Fruit fly (Drosophila melanogaster): ENCODE measurements around the gene CG10481.
A peak's percentile ranks its signal among the peaks of the same experiment; 100 is the strongest.

The CG10481 gene

dm6 chr2L:19894826-19895225 lies 2.5 kb upstream of the CG10481 start:
- TF ChIP-seq CrebA (GFP tag; optimal IDR thresholded peaks at IDR 0.05; ENCODE audit: borderline replicate concordance) (no peak), Sp1 (GFP tag; optimal IDR thresholded peaks at IDR 0.05) (no peak), tai (GFP tag; optimal IDR thresholded peaks at IDR 0.05) (no peak), rgr (GFP tag; optimal IDR thresholded peaks at IDR 0.05) (no peak), pan (optimal IDR thresholded peaks at IDR 0.05) (no peak), dsf (GFP tag; optimal IDR thresholded peaks at IDR 0.05; ENCODE audit: borderline replicate concordance) (no peak), woc (GFP tag; optimal IDR thresholded peaks at IDR 0.05) (peak; percentile 4), usp (GFP tag; optimal IDR thresholded peaks at IDR 0.05) (no peak)

dm6 chr2L:19888347-19888746 lies 4.0 kb downstream of the CG10481 start:
- no peak for TF ChIP-seq CG9705 (GFP tag; optimal IDR thresholded peaks at IDR 0.05)
- TF ChIP-seq Mio (GFP tag; optimal IDR thresholded peaks at IDR 0.05) = no peak
- no peak for TF ChIP-seq HLH106 (tag; optimal IDR thresholded peaks at IDR 0.05)
- no peak for TF ChIP-seq Vsx2 (GFP tag; optimal IDR thresholded peaks at IDR 0.05; ENCODE audit: partially characterized antibody)
- no peak for TF ChIP-seq rgr (GFP tag; optimal IDR thresholded peaks at IDR 0.05)
- no peak for TF ChIP-seq dsf (GFP tag; optimal IDR thresholded peaks at IDR 0.05; ENCODE audit: borderline replicate concordance)
- no peak for TF ChIP-seq usp (GFP tag; optimal IDR thresholded peaks at IDR 0.05)
- TF ChIP-seq CrebA (GFP tag; optimal IDR thresholded peaks at IDR 0.05; ENCODE audit: borderline replicate concordance) = no peak
- TF ChIP-seq ey (GFP tag; optimal IDR thresholded peaks at IDR 0.05) = no peak
- no peak for TF ChIP-seq lola (GFP tag; optimal IDR thresholded peaks at IDR 0.05)
- TF ChIP-seq psq (GFP tag; optimal IDR thresholded peaks at IDR 0.05) = no peak

- TF ChIP-seq Sp1 (GFP tag; optimal IDR thresholded peaks at IDR 0.05) = no peak
- TF ChIP-seq rgr (GFP tag; optimal IDR thresholded peaks at IDR 0.05) = peak; percentile 8
- peak; percentile 51 for TF ChIP-seq brk (GFP tag; optimal IDR thresholded peaks at IDR 0.05)
- peak; percentile 49 for TF ChIP-seq Hnf4 (GFP tag; optimal IDR thresholded peaks at IDR 0.05)
- peak; percentile 76 for TF ChIP-seq sv (GFP tag; optimal IDR thresholded peaks at IDR 0.05)
- TF ChIP-seq tai (GFP tag; optimal IDR thresholded peaks at IDR 0.05) = peak; percentile 28
- TF ChIP-seq Hr83 (GFP tag; optimal IDR thresholded peaks at IDR 0.05; ENCODE audit: poor library complexity, severe bottlenecking) = peak; percentile 72
- peak in 1 of 2 experiments; percentile 54 for TF ChIP-seq foxo (GFP tag; optimal IDR thresholded peaks at IDR 0.05)
- no peak for TF ChIP-seq Rel (GFP tag; optimal IDR thresholded peaks at IDR 0.05)
- TF ChIP-seq Rel (tag; optimal IDR thresholded peaks at IDR 0.05) = no peak
- TF ChIP-seq Vsx2 (GFP tag; optimal IDR thresholded peaks at IDR 0.05; ENCODE audit: partially characterized antibody) = no peak
- no peak for TF ChIP-seq dsf (GFP tag; optimal IDR thresholded peaks at IDR 0.05; ENCODE audit: borderline replicate concordance)
- TF ChIP-seq usp (GFP tag; optimal IDR thresholded peaks at IDR 0.05) = no peak
- TF ChIP-seq psq (GFP tag; optimal IDR thresholded peaks at IDR 0.05) = no peak
- no peak for TF ChIP-seq Mio (GFP tag; optimal IDR thresholded peaks at IDR 0.05)
- peak; percentile 88 for TF ChIP-seq Dif (GFP tag; optimal IDR thresholded peaks at IDR 0.05; ENCODE audit: partially characterized antibody)
- peak; percentile 2 for TF ChIP-seq dmrt93B (GFP tag; optimal IDR thresholded peaks at IDR 0.05)
- no peak for TF ChIP-seq OdsH (GFP tag; optimal IDR thresholded peaks at IDR 0.05)
- peak; percentile 64 for TF ChIP-seq jim (GFP tag; optimal IDR thresholded peaks at IDR 0.05)
- peak; percentile 82 for TF ChIP-seq Myc (optimal IDR thresholded peaks at IDR 0.05)
- TF ChIP-seq CG32264 (GFP tag; optimal IDR thresholded peaks at IDR 0.05) = no peak
- TF ChIP-seq CG9705 (GFP tag; optimal IDR thresholded peaks at IDR 0.05) = peak; percentile 16
- TF ChIP-seq fru (GFP tag; optimal IDR thresholded peaks at IDR 0.05) = peak; percentile 14
- TF ChIP-seq CrebA (GFP tag; optimal IDR thresholded peaks at IDR 0.05; ENCODE audit: borderline replicate concordance) = no peak
- TF ChIP-seq Hr78 (GFP tag; optimal IDR thresholded peaks at IDR 0.05) = no peak
- TF ChIP-seq h (GFP tag; optimal IDR thresholded peaks at IDR 0.05) = peak; percentile 31
- peak; percentile 49 for TF ChIP-seq HLH106 (tag; optimal IDR thresholded peaks at IDR 0.05)
- TF ChIP-seq ey (GFP tag; optimal IDR thresholded peaks at IDR 0.05) = peak; percentile 12
Measured at dm6 chr2L:19887468-19887867, 4.9 kb downstream of the CG10481 start.

dm6 chr2L:19884444-19884843 lies 7.9 kb downstream of the CG10481 start:
- TF ChIP-seq dsf (GFP tag; optimal IDR thresholded peaks at IDR 0.05; ENCODE audit: borderline replicate concordance) = no peak
- TF ChIP-seq foxo (GFP tag; optimal IDR thresholded peaks at IDR 0.05) = no peak
- no peak for TF ChIP-seq N (GFP tag; optimal IDR thresholded peaks at IDR 0.05)

- no peak for TF ChIP-seq br (GFP tag; optimal IDR thresholded peaks at IDR 0.05)
- TF ChIP-seq brk (GFP tag; optimal IDR thresholded peaks at IDR 0.05) = no peak
- no peak for TF ChIP-seq Jra (GFP tag; optimal IDR thresholded peaks at IDR 0.05)
- no peak for TF ChIP-seq pan (optimal IDR thresholded peaks at IDR 0.05)
- TF ChIP-seq OdsH (GFP tag; optimal IDR thresholded peaks at IDR 0.05) = no peak
- no peak for TF ChIP-seq lola (GFP tag; optimal IDR thresholded peaks at IDR 0.05)
- no peak for TF ChIP-seq h (GFP tag; optimal IDR thresholded peaks at IDR 0.05)
- no peak for TF ChIP-seq CG32264 (GFP tag; optimal IDR thresholded peaks at IDR 0.05)
- no peak for TF ChIP-seq Rel (GFP tag; optimal IDR thresholded peaks at IDR 0.05)
- no peak for TF ChIP-seq Rel (tag; optimal IDR thresholded peaks at IDR 0.05)
- TF ChIP-seq Mio (GFP tag; optimal IDR thresholded peaks at IDR 0.05) = no peak
- TF ChIP-seq Sp1 (GFP tag; optimal IDR thresholded peaks at IDR 0.05) = no peak
- TF ChIP-seq Hr78 (GFP tag; optimal IDR thresholded peaks at IDR 0.05) = no peak
- no peak for TF ChIP-seq Vsx2 (GFP tag; optimal IDR thresholded peaks at IDR 0.05; ENCODE audit: partially characterized antibody)
- TF ChIP-seq fru (GFP tag; optimal IDR thresholded peaks at IDR 0.05) = no peak
- TF ChIP-seq ey (GFP tag; optimal IDR thresholded peaks at IDR 0.05) = no peak
- no peak for TF ChIP-seq dmrt93B (GFP tag; optimal IDR thresholded peaks at IDR 0.05)
- no peak for TF ChIP-seq sv (GFP tag; optimal IDR thresholded peaks at IDR 0.05)
- no peak for TF ChIP-seq dl (GFP tag; optimal IDR thresholded peaks at IDR 0.05; ENCODE audit: insufficient read depth in 1 of 2, partially characterized antibody in 2 of 2)
- no peak for TF ChIP-seq usp (GFP tag; optimal IDR thresholded peaks at IDR 0.05)
- TF ChIP-seq Hr83 (GFP tag; optimal IDR thresholded peaks at IDR 0.05; ENCODE audit: poor library complexity, severe bottlenecking) = no peak
Measured at dm6 chr2L:19875007-19875406, 17.3 kb downstream of the CG10481 start.

Measured in whole organism, wandering third instar larva.